Fruit fly (Drosophila melanogaster): Measurements from ENCODE around the gene Dip-C.

Dip-C gene

dm6 chr3R:12422379-12422975 is 8.9 kb upstream of the Dip-C start, which contains the start of the genes Scgbeta and CG17202 (continued):
- TF ChIP-seq NFAT (GFP tag; IDR thresholded peaks at IDR 0.05) (no peak), CG11504 (tag; optimal IDR thresholded peaks at IDR 0.05) (no peak), bcd (GFP tag; optimal IDR thresholded peaks at IDR 0.05) (no peak), CG18476 (GFP tag; optimal IDR thresholded peaks at IDR 0.05) (no peak), bab2 (GFP tag; optimal IDR thresholded peaks at IDR 0.05) (peak; percentile 7), Rx (GFP tag; IDR thresholded peaks at IDR 0.05) (no peak), CG17912 (GFP tag; optimal IDR thresholded peaks at IDR 0.05) (no peak), Doc2 (GFP tag; IDR thresholded peaks at IDR 0.05) (no peak), CG1792 (GFP tag; optimal IDR thresholded peaks at IDR 0.05) (no peak), CG12236 (GFP tag; optimal IDR thresholded peaks at IDR 0.05) (no peak), fru (optimal IDR thresholded peaks at IDR 0.05) (no peak)

- no peak for TF ChIP-seq CG1024 (GFP tag; IDR thresholded peaks at IDR 0.05)
- no peak for TF ChIP-seq CG17568 (GFP tag; optimal IDR thresholded peaks at IDR 0.05)
- no peak for TF ChIP-seq mirr (GFP tag; optimal IDR thresholded peaks at IDR 0.05)
- peak; percentile 59 for TF ChIP-seq exex (tag; optimal IDR thresholded peaks at IDR 0.05)
- no peak for TF ChIP-seq CG8478 (optimal IDR thresholded peaks at IDR 0.05)
- no peak for TF ChIP-seq CG3407 (GFP tag; optimal IDR thresholded peaks at IDR 0.05)
- TF ChIP-seq CG8089 (GFP tag; optimal IDR thresholded peaks at IDR 0.05): no peak
- no peak for TF ChIP-seq Ets97D (GFP tag; optimal IDR thresholded peaks at IDR 0.05)
- no peak for TF ChIP-seq CG5953 (GFP tag; IDR thresholded peaks at IDR 0.05)
Observed at dm6 chr3R:12411449-12411848, 2.1 kb downstream of the Dip-C start.

dm6 chr3R:12408160-12408559 is 5.4 kb downstream of the Dip-C start, which contains the start of gene CG5196:
Gene CG5196, plus strand, starts transcription at chr3R:12408316.
- no peak for TF ChIP-seq ttk (GFP tag; IDR thresholded peaks at IDR 0.05)
- TF ChIP-seq salm (tag; optimal IDR thresholded peaks at IDR 0.05): no peak
- no peak for TF ChIP-seq CG10321 (GFP tag; IDR thresholded peaks at IDR 0.05)
- no peak for TF ChIP-seq tx (GFP tag; optimal IDR thresholded peaks at IDR 0.05)
- no peak for TF ChIP-seq peb (GFP tag; IDR thresholded peaks at IDR 0.05)
- peak; percentile 26 for TF ChIP-seq pb (GFP tag; optimal IDR thresholded peaks at IDR 0.05)
- TF ChIP-seq CG3847 (GFP tag; IDR thresholded peaks at IDR 0.05): no peak; the same call in 1 of the 2 replicates
- TF ChIP-seq ara (GFP tag; IDR thresholded peaks at IDR 0.05): no peak
- TF ChIP-seq ems (GFP tag; optimal IDR thresholded peaks at IDR 0.05): no peak
- TF ChIP-seq yki (optimal IDR thresholded peaks at IDR 0.05): no peak
- TF ChIP-seq cg (GFP tag; optimal IDR thresholded peaks at IDR 0.05): no peak
- TF ChIP-seq Bdp1 (GFP tag; optimal IDR thresholded peaks at IDR 0.05): no peak
- TF ChIP-seq CG18599 (GFP tag; optimal IDR thresholded peaks at IDR 0.05): no peak
- no peak for TF ChIP-seq CG1832 (GFP tag; optimal IDR thresholded peaks at IDR 0.05)
- TF ChIP-seq TFAM (GFP tag; optimal IDR thresholded peaks at IDR 0.05): no peak
- TF ChIP-seq Atf-2 (GFP tag; optimal IDR thresholded peaks at IDR 0.05): no peak
- no peak for TF ChIP-seq Taf1 (GFP tag; IDR thresholded peaks at IDR 0.05)
- no peak for TF ChIP-seq Lpt (GFP tag; optimal IDR thresholded peaks at IDR 0.05)
- TF ChIP-seq CG12071 (GFP tag; optimal IDR thresholded peaks at IDR 0.05): no peak
- TF ChIP-seq Dip3 (GFP tag; optimal IDR thresholded peaks at IDR 0.05): no peak
- TF ChIP-seq CG10366 (GFP tag; IDR thresholded peaks at IDR 0.05): no peak
- TF ChIP-seq CG6272 (GFP tag; IDR thresholded peaks at IDR 0.05): no peak
- TF ChIP-seq org-1 (GFP tag; optimal IDR thresholded peaks at IDR 0.05): no peak
- no peak for TF ChIP-seq jing (GFP tag; optimal IDR thresholded peaks at IDR 0.05)
- TF ChIP-seq CG15011 (GFP tag; optimal IDR thresholded peaks at IDR 0.05): no peak
- TF ChIP-seq Elba2 (GFP tag; optimal IDR thresholded peaks at IDR 0.05): no peak
- no peak for TF ChIP-seq sim (GFP tag; IDR thresholded peaks at IDR 0.05)
- TF ChIP-seq Pdp1 (GFP tag; optimal IDR thresholded peaks at IDR 0.05): no peak
- no peak for TF ChIP-seq p53 (GFP tag; optimal IDR thresholded peaks at IDR 0.05)
- no peak for TF ChIP-seq Fer2 (tag; optimal IDR thresholded peaks at IDR 0.05)
- no peak for TF ChIP-seq NC2α (GFP tag; optimal IDR thresholded peaks at IDR 0.05)
- TF ChIP-seq run (tag; optimal IDR thresholded peaks at IDR 0.05): no peak
